Worm (Caenorhabditis elegans) whole organism, L4 larva: ENCODE data around the gene Y69A2AR.47.

ENCODE experiments used
- D1046.2 ChIP-seq: fragments of 200-800 bp; sonication (Bioruptor generic); IDR thresholded peaks from 2 replicates; pipeline ENCODE4 v1.3.6; 2022; ENCODE audit warnings: missing genetic modification characterization, missing compliant biosample characterization
- F37D6.2 ChIP-seq: sonication (generic microtip); optimal IDR thresholded peaks from 2 replicates; lab custom pipeline; 2016; ENCODE audit warnings: mild to moderate bottlenecking, missing genetic modification characterization, missing compliant biosample characterization
- R02D3.7 ChIP-seq: fragments of 150-350 bp; sonication (generic microtip); optimal IDR thresholded peaks from 3 replicates; lab custom pipeline; 2014; ENCODE audit warnings: missing biosample characterization, missing genetic modification characterization
- T26A8.4 ChIP-seq: fragments of 200-800 bp; sonication (Bioruptor generic); IDR thresholded peaks from 2 replicates; pipeline ENCODE4 v1.3.6; 2022; ENCODE audit warnings: missing genetic modification characterization, missing compliant biosample characterization
- Y105C5A.15 ChIP-seq: fragments of 200-800 bp; sonication (Bioruptor generic); IDR thresholded peaks from 2 replicates; pipeline ENCODE4 v1.3.6; 2022; ENCODE audit warnings: missing genetic modification characterization, missing compliant biosample characterization
- Y48G9A.11 ChIP-seq: fragments of 200-800 bp; sonication (Bioruptor generic); IDR thresholded peaks from 2 replicates; pipeline ENCODE4 v1.3.6; 2022; ENCODE audit warnings: missing genetic modification reagents, missing genetic modification characterization, missing compliant biosample characterization
- aly-2 ChIP-seq: sonication (generic microtip); optimal IDR thresholded peaks from 2 replicates; lab custom pipeline; 2018; ENCODE audit warnings: missing biosample characterization, missing genetic modification characterization
- arid-1 ChIP-seq: fragments of 200-800 bp; sonication (Bioruptor generic); conservative IDR thresholded peaks from 2 replicates; pipeline ENCODE4 v1.3.6; 2022; ENCODE audit warnings: missing genetic modification reagents, missing genetic modification characterization, missing compliant biosample characterization
- attf-4 ChIP-seq: sonication (generic microtip); optimal IDR thresholded peaks from 3 replicates; lab custom pipeline; 2017; ENCODE audit warnings: missing biosample characterization, missing genetic modification characterization
- ceh-28 ChIP-seq: fragments of 150-350 bp; optimal IDR thresholded peaks from 2 replicates; lab custom pipeline; 2014; ENCODE audit warnings: missing biosample characterization, missing genetic modification reagents, missing genetic modification characterization
- ceh-44 ChIP-seq: fragments of 200-800 bp; sonication (Bioruptor generic); IDR thresholded peaks from 2 replicates; pipeline ENCODE4 v1.3.6; 2022; ENCODE audit warnings: missing genetic modification reagents, missing genetic modification characterization, missing compliant biosample characterization
- ceh-62 ChIP-seq: sonication (generic microtip); optimal IDR thresholded peaks from 2 replicates; lab custom pipeline; 2017; ENCODE audit warnings: missing biosample characterization, missing genetic modification characterization
- ctbp-1 ChIP-seq: fragments of 200-800 bp; sonication (Bioruptor generic); IDR thresholded peaks from 2 replicates; pipeline ENCODE4 v1.3.6; 2022; ENCODE audit warnings: missing genetic modification reagents, missing genetic modification characterization, missing compliant biosample characterization
- daf-16 ChIP-seq, 3 experiments: sonication (generic microtip); optimal IDR thresholded peaks; 2 replicates each; lab custom pipeline; 2016 to 2017; ENCODE audit warnings: missing genetic modification characterization in 3 of 3, missing genetic modification reagents in 3 of 3, mild to moderate bottlenecking in 2 of 3, missing compliant biosample characterization in 2 of 3, missing biosample characterization in 1 of 3, moderate library complexity in 1 of 3
- daf-8 ChIP-seq: fragments of 200-800 bp; sonication (Bioruptor generic); IDR thresholded peaks from 2 replicates; pipeline ENCODE4 v1.3.6; 2022; ENCODE audit warnings: missing genetic modification characterization, missing compliant biosample characterization
- dmd-6 ChIP-seq: fragments of 200-800 bp; sonication (Bioruptor generic); IDR thresholded peaks from 2 replicates; pipeline ENCODE4 v1.3.6; 2022; ENCODE audit warnings: missing genetic modification reagents, missing genetic modification characterization, missing compliant biosample characterization
- dpl-1 ChIP-seq: fragments of 150-350 bp; optimal IDR thresholded peaks from 2 replicates; lab custom pipeline; 2014; ENCODE audit warnings: missing biosample characterization, missing genetic modification reagents, missing genetic modification characterization
- egl-43 ChIP-seq: fragments of 200-800 bp; sonication (Bioruptor generic); IDR thresholded peaks from 2 replicates; pipeline ENCODE4 v1.3.6; 2022; ENCODE audit warnings: missing genetic modification reagents, missing genetic modification characterization, missing compliant biosample characterization
- gei-8 ChIP-seq: fragments of 200-800 bp; sonication (Bioruptor generic); optimal IDR thresholded peaks from 2 replicates; lab custom pipeline; 2018; ENCODE audit warnings: mild to moderate bottlenecking, missing genetic modification characterization, missing compliant biosample characterization
- lin-15B ChIP-seq: fragments of 150-350 bp; sonication (generic microtip); optimal IDR thresholded peaks from 3 replicates; lab custom pipeline; 2014; ENCODE audit warnings: missing biosample characterization, missing genetic modification characterization
- lin-29 ChIP-seq: fragments of 200-800 bp; sonication (Bioruptor generic); IDR thresholded peaks from 2 replicates; pipeline ENCODE4 v1.3.6; 2022; ENCODE audit warnings: missing genetic modification reagents, missing genetic modification characterization, missing compliant biosample characterization
- lsy-2 ChIP-seq, 2 experiments: fragments of 150-350 bp in 1 of 2; sonication (generic microtip) in 1 of 2; optimal IDR thresholded peaks; 2 replicates each; lab custom pipeline; 2014 to 2017; ENCODE audit warnings: missing biosample characterization in 2 of 2, missing genetic modification characterization in 2 of 2
- mdt-29 ChIP-seq: fragments of 200-800 bp; sonication (Bioruptor generic); IDR thresholded peaks from 2 replicates; pipeline ENCODE4 v1.3.6; 2022; ENCODE audit warnings: missing genetic modification reagents, missing genetic modification characterization, missing compliant biosample characterization
- mep-1 ChIP-seq: fragments of 150-350 bp; sonication (generic microtip); optimal IDR thresholded peaks from 3 replicates; lab custom pipeline; 2014; ENCODE audit warnings: missing biosample characterization, missing genetic modification characterization
- mes-2 ChIP-seq: sonication (generic microtip); optimal IDR thresholded peaks from 2 replicates; lab custom pipeline; 2016; ENCODE audit warnings: missing genotype, mild to moderate bottlenecking, missing genetic modification characterization, missing compliant biosample characterization; ENCODE audit not compliant: poor library complexity, severe bottlenecking
- nhr-237 ChIP-seq: sonication (generic microtip); optimal IDR thresholded peaks from 2 replicates; lab custom pipeline; 2017; ENCODE audit warnings: missing biosample characterization, missing genetic modification characterization
- nhr-25 ChIP-seq: sonication (generic microtip); optimal IDR thresholded peaks from 2 replicates; lab custom pipeline; 2017; ENCODE audit warnings: missing genetic modification characterization, mild to moderate bottlenecking, missing compliant biosample characterization, antibody characterized with exemption, moderate library complexity, borderline replicate concordance; ENCODE audit not compliant: insufficient read depth
- nhr-41 ChIP-seq: fragments of 200-800 bp; sonication (Bioruptor generic); IDR thresholded peaks from 2 replicates; pipeline ENCODE4 v1.3.6; 2022; ENCODE audit warnings: missing genetic modification reagents, missing genetic modification characterization, missing compliant biosample characterization
- nhr-6 ChIP-seq: fragments of 150-350 bp; optimal IDR thresholded peaks from 2 replicates; lab custom pipeline; 2014; ENCODE audit warnings: missing biosample characterization, missing genetic modification characterization
- pha-4 ChIP-seq, 2 experiments: fragments of 150-350 bp in 1 of 2; fragments of 200-800 bp in 1 of 2; sonication (Bioruptor generic) in 1 of 2; IDR thresholded peaks in 1 of 2; optimal IDR thresholded peaks in 1 of 2; 2 replicates each; pipeline versions ENCODE4 v1.3.6 to Lab custom; 2014 to 2022; ENCODE audit warnings: missing genetic modification characterization in 2 of 2, missing genetic modification reagents in 2 of 2, missing biosample characterization in 1 of 2, missing compliant biosample characterization in 1 of 2
- pqm-1 ChIP-seq: sonication (generic microtip); optimal IDR thresholded peaks from 2 replicates; lab custom pipeline; 2017; ENCODE audit warnings: missing biosample characterization, missing genetic modification characterization
- rbr-2 ChIP-seq: sonication (generic microtip); optimal IDR thresholded peaks from 2 replicates; lab custom pipeline; 2016; ENCODE audit warnings: missing genotype, missing genetic modification characterization, missing compliant biosample characterization
- saeg-2 ChIP-seq: fragments of 200-800 bp; sonication (Bioruptor generic); IDR thresholded peaks from 2 replicates; pipeline ENCODE4 v1.3.6; 2022; ENCODE audit warnings: missing genetic modification reagents, missing genetic modification characterization, missing compliant biosample characterization
- tag-97 ChIP-seq: fragments of 200-800 bp; sonication (Bioruptor generic); IDR thresholded peaks from 2 replicates; pipeline ENCODE4 v1.3.6; 2022; ENCODE audit warnings: missing genetic modification characterization, missing compliant biosample characterization
- tra-1 ChIP-seq: fragments of 200-800 bp; sonication (Bioruptor generic); IDR thresholded peaks from 2 replicates; pipeline ENCODE4 v1.3.6; 2022; ENCODE audit warnings: missing genetic modification reagents, missing genetic modification characterization, missing compliant biosample characterization
- unc-130 ChIP-seq: sonication (generic microtip); optimal IDR thresholded peaks from 2 replicates; lab custom pipeline; 2016; ENCODE audit warnings: missing genetic modification reagents, missing genetic modification characterization, missing compliant biosample characterization
- unc-39 ChIP-seq: sonication (generic microtip); optimal IDR thresholded peaks from 2 replicates; lab custom pipeline; 2017; ENCODE audit warnings: missing biosample characterization, missing genetic modification characterization
- unc-62 ChIP-seq, 3 experiments: fragments of 150-350 bp in 1 of 3; sonication (generic microtip); optimal IDR thresholded peaks in 2 of 3; peaks in 1 of 3; 1 replicate in 1 of 3; 2 replicates in 2 of 3; lab custom pipeline; 2014 to 2017; ENCODE audit warnings: missing biosample characterization in 3 of 3, missing genetic modification characterization in 3 of 3, missing genetic modification reagents in 3 of 3, missing genotype in 1 of 3
- zfp-2 ChIP-seq: sonication (generic microtip); optimal IDR thresholded peaks from 2 replicates; lab custom pipeline; 2016; ENCODE audit warnings: mild to moderate bottlenecking, missing genetic modification characterization, missing compliant biosample characterization
- zip-11 ChIP-seq: fragments of 200-800 bp; sonication (Bioruptor generic); IDR thresholded peaks from 2 replicates; pipeline ENCODE4 v1.3.6; 2022; ENCODE audit warnings: missing genetic modification characterization, missing compliant biosample characterization
- ztf-11 ChIP-seq: fragments of 150-350 bp; optimal IDR thresholded peaks from 2 replicates; lab custom pipeline; 2014; ENCODE audit warnings: missing biosample characterization, missing genetic modification characterization

The Y69A2AR.47 gene

ce11 chrIV:2628171-2628570 lies 30.7 kb downstream of the Y69A2AR.47 start, which contains the start of gene ngn-1:
Gene ngn-1 (minus strand): TSS chrIV:2628271.
- TF ChIP-seq nhr-41 (GFP tag; lab: Robert Waterston, UW) (no peak), mep-1 (no peak), tag-97 (no peak), unc-62 (GFP tag; optimal IDR thresholded peaks at IDR 0.05 in 1 of 2; lab: Kevin White, UChicago) (peak in 1 of 2 experiments; percentile 54), unc-62 (tag; optimal IDR thresholded peaks at IDR 0.05; lab: Kevin White, UChicago) (no peak)

- TF ChIP-seq saeg-2 (GFP tag; lab: Robert Waterston, UW) (no peak), unc-62 (GFP tag; optimal IDR thresholded peaks at IDR 0.05 in 1 of 2; lab: Kevin White, UChicago) (peak in 1 of 2 experiments; percentile 82), unc-62 (tag; optimal IDR thresholded peaks at IDR 0.05; lab: Kevin White, UChicago) (no peak)
Measured at ce11 chrIV:2630145-2630544, 32.6 kb downstream of the Y69A2AR.47 start.

- no peak for TF ChIP-seq pqm-1
- no peak for TF ChIP-seq mes-2
- no peak for TF ChIP-seq R02D3.7 (tag; lab: Kevin White, UChicago)
- no peak for TF ChIP-seq ztf-11 (tag; lab: Kevin White, UChicago)
- TF ChIP-seq D1046.2: no peak
- TF ChIP-seq dmd-6: no peak
- no peak for TF ChIP-seq pha-4 (GFP tag; IDR thresholded peaks at IDR 0.05; lab: Robert Waterston, UW)
- TF ChIP-seq pha-4 (tag; optimal IDR thresholded peaks at IDR 0.05; lab: Kevin White, UChicago): no peak
Measured at ce11 chrIV:2634992-2635391, 37.5 kb downstream of the Y69A2AR.47 start.

- peak; percentile 60; the same call in 1 of the 2 replicates for TF ChIP-seq zip-11 (GFP tag; lab: Robert Waterston, UW)
- TF ChIP-seq nhr-25 (tag; lab: Kevin White, UChicago): no peak
- TF ChIP-seq lin-29 (GFP tag; lab: Robert Waterston, UW): peak; percentile 35; the same call in 1 of the 2 replicates
- peak; percentile 40; the same call in 1 of the 2 replicates for TF ChIP-seq mdt-29 (GFP tag; lab: Robert Waterston, UW)
- TF ChIP-seq nhr-237 (tag; lab: Kevin White, UChicago): no peak
- no peak for TF ChIP-seq unc-62 (GFP tag; optimal IDR thresholded peaks at IDR 0.05 in 1 of 2; lab: Kevin White, UChicago)
- no peak for TF ChIP-seq unc-62 (tag; optimal IDR thresholded peaks at IDR 0.05; lab: Kevin White, UChicago)
- TF ChIP-seq unc-39: no peak
- TF ChIP-seq attf-4: no peak
- TF ChIP-seq ceh-44 (GFP tag; lab: Robert Waterston, UW): peak; percentile 85
- TF ChIP-seq unc-130 (GFP tag; lab: Kevin White, UChicago): peak; percentile 10
- TF ChIP-seq arid-1 (GFP tag; lab: Robert Waterston, UW): peak; percentile 83
- TF ChIP-seq tag-97: no peak
- TF ChIP-seq pha-4 (GFP tag; IDR thresholded peaks at IDR 0.05; lab: Robert Waterston, UW): peak; percentile 87
- no peak for TF ChIP-seq pha-4 (tag; optimal IDR thresholded peaks at IDR 0.05; lab: Kevin White, UChicago)
- TF ChIP-seq daf-16 (GFP tag; optimal IDR thresholded peaks at IDR 0.05; lab: Kevin White, UChicago): peak in 1 of 2 experiments; percentile 77
- peak; percentile 37 for TF ChIP-seq daf-16 (tag; optimal IDR thresholded peaks at IDR 0.05; lab: Kevin White, UChicago)
- peak; percentile 31 for TF ChIP-seq mep-1
- peak; percentile 22 for TF ChIP-seq rbr-2 (tag; lab: Kevin White, UChicago)
- no peak for TF ChIP-seq R02D3.7 (tag; lab: Kevin White, UChicago)
- TF ChIP-seq gei-8 (GFP tag; lab: Kevin White, UChicago): peak; percentile 58
- peak; percentile 47 for TF ChIP-seq dpl-1 (GFP tag; lab: Kevin White, UChicago)
- peak; percentile 97 for TF ChIP-seq egl-43 (GFP tag; lab: Robert Waterston, UW)
- TF ChIP-seq T26A8.4 (GFP tag; lab: Robert Waterston, UW): no peak; the same call in 1 of the 2 replicates
- no peak for TF ChIP-seq zfp-2 (tag; lab: Kevin White, UChicago)
- TF ChIP-seq nhr-6 (tag; lab: Kevin White, UChicago): no peak
- no peak for TF ChIP-seq ceh-62 (tag; lab: Kevin White, UChicago)
- TF ChIP-seq daf-8 (GFP tag; lab: Robert Waterston, UW): no peak
- TF ChIP-seq aly-2 (tag; lab: Kevin White, UChicago): no peak
- TF ChIP-seq mes-2: peak; percentile 66
- no peak for TF ChIP-seq lin-15B (tag; lab: Kevin White, UChicago)
- TF ChIP-seq tra-1 (GFP tag; lab: Robert Waterston, UW): peak; percentile 76
- TF ChIP-seq Y48G9A.11 (GFP tag; lab: Robert Waterston, UW): peak; percentile 88
- TF ChIP-seq lsy-2 (tag; optimal IDR thresholded peaks at IDR 0.05; lab: Kevin White, UChicago): peak in 1 of 2 experiments; percentile 43
- TF ChIP-seq pqm-1: no peak
- peak; percentile 91 for TF ChIP-seq Y105C5A.15 (GFP tag; lab: Robert Waterston, UW)
- TF ChIP-seq ceh-28 (tag; lab: Kevin White, UChicago): peak; percentile 97
- peak; percentile 40 for TF ChIP-seq F37D6.2
- TF ChIP-seq ctbp-1 (GFP tag; lab: Robert Waterston, UW): peak; percentile 84
Measured at ce11 chrIV:2639666-2640273, 42.3 kb downstream of the Y69A2AR.47 start.
